Worm (Caenorhabditis elegans) whole organism, L1 larva: ENCODE data around the gene R160.13.

ENCODE experiments used
- C04F5.9 ChIP-seq: sonication (generic microtip); optimal IDR thresholded peaks from 2 replicates; lab custom pipeline; 2016; ENCODE audit warnings: missing genetic modification characterization, missing compliant biosample characterization
- aha-1 ChIP-seq: fragments of 150-350 bp; optimal IDR thresholded peaks from 2 replicates; lab custom pipeline; 2014; ENCODE audit warnings: missing biosample characterization, missing genetic modification characterization
- ceh-8 ChIP-seq: fragments of 200-800 bp; sonication (Bioruptor generic); optimal IDR thresholded peaks from 2 replicates; lab custom pipeline; 2018; ENCODE audit warnings: mild to moderate bottlenecking, missing genetic modification characterization, moderate library complexity, missing compliant biosample characterization
- ceh-90 ChIP-seq: sonication (generic microtip); optimal IDR thresholded peaks from 2 replicates; lab custom pipeline; 2016; ENCODE audit warnings: missing genetic modification characterization, missing compliant biosample characterization
- ces-1 ChIP-seq: fragments of 150-350 bp; optimal IDR thresholded peaks from 2 replicates; lab custom pipeline; 2014; ENCODE audit warnings: missing biosample characterization, missing genetic modification reagents, missing genetic modification characterization
- dpl-1 ChIP-seq, 3 experiments: fragments of 150-350 bp in 2 of 3; sonication (generic microtip) in 1 of 3; optimal IDR thresholded peaks; 2 replicates each; lab custom pipeline; 2014 to 2017; ENCODE audit warnings: missing biosample characterization in 3 of 3, missing genetic modification characterization in 3 of 3, missing genetic modification reagents in 3 of 3
- dsc-1 ChIP-seq: sonication (generic microtip); optimal IDR thresholded peaks from 2 replicates; lab custom pipeline; 2016; ENCODE audit warnings: mild to moderate bottlenecking, missing genetic modification characterization, missing compliant biosample characterization
- egl-13 ChIP-seq: sonication (generic microtip); optimal IDR thresholded peaks from 2 replicates; lab custom pipeline; 2016; ENCODE audit warnings: missing genotype, missing genetic modification reagents, missing genetic modification characterization, missing compliant biosample characterization
- elt-3 ChIP-seq, 6 experiments: fragments of 150-350 bp in 1 of 6; sonication (generic microtip); optimal IDR thresholded peaks; 2 replicates each; lab custom pipeline; 2017 to 2018; ENCODE audit warnings: missing biosample characterization in 6 of 6, missing genetic modification characterization in 6 of 6, inconsistent platforms in 1 of 6
- fkh-10 ChIP-seq: sonication (generic microtip); optimal IDR thresholded peaks from 2 replicates; lab custom pipeline; 2017; ENCODE audit warnings: missing biosample characterization, missing genetic modification reagents, missing genetic modification characterization
- fos-1 ChIP-seq: fragments of 150-350 bp; optimal IDR thresholded peaks from 2 replicates; lab custom pipeline; 2014; ENCODE audit warnings: missing biosample characterization, missing genetic modification characterization
- grh-1 ChIP-seq: fragments of 200-800 bp; sonication (Bioruptor generic); IDR thresholded peaks from 2 replicates; pipeline ENCODE4 v1.3.6; 2022; ENCODE audit warnings: missing genetic modification reagents, missing genetic modification characterization, missing compliant biosample characterization
- hlh-17 ChIP-seq: fragments of 200-800 bp; sonication (Bioruptor generic); optimal IDR thresholded peaks from 2 replicates; lab custom pipeline; 2018; ENCODE audit warnings: missing genetic modification characterization, mild to moderate bottlenecking, missing compliant biosample characterization, moderate library complexity, borderline replicate concordance
- irx-1 ChIP-seq: sonication (generic microtip); optimal IDR thresholded peaks from 2 replicates; lab custom pipeline; 2016; ENCODE audit warnings: missing genetic modification characterization, missing compliant biosample characterization
- lin-13 ChIP-seq: fragments of 150-350 bp; optimal IDR thresholded peaks from 2 replicates; lab custom pipeline; 2014; ENCODE audit warnings: missing biosample characterization, missing genetic modification reagents, missing genetic modification characterization
- lir-3 ChIP-seq: sonication (generic microtip); optimal IDR thresholded peaks from 2 replicates; lab custom pipeline; 2016; ENCODE audit warnings: mild to moderate bottlenecking, missing genetic modification characterization, moderate library complexity, missing compliant biosample characterization; ENCODE audit not compliant: poor library complexity
- mdl-1 ChIP-seq, 2 experiments: fragments of 150-350 bp; optimal IDR thresholded peaks; 2 replicates each; lab custom pipeline; 2014 to 2017; ENCODE audit warnings: missing biosample characterization in 2 of 2, missing genetic modification characterization in 2 of 2, inconsistent platforms in 1 of 2
- nhr-12 ChIP-seq: sonication (generic microtip); optimal IDR thresholded peaks from 2 replicates; lab custom pipeline; 2017; ENCODE audit warnings: missing biosample characterization, missing genetic modification characterization
- nhr-19 ChIP-seq: fragments of 200-800 bp; sonication (Bioruptor generic); conservative IDR thresholded peaks from 2 replicates; pipeline ENCODE4 v1.3.6; 2022; ENCODE audit warnings: missing genetic modification characterization, missing compliant biosample characterization
- nhr-20 ChIP-seq: sonication (generic microtip); optimal IDR thresholded peaks from 2 replicates; lab custom pipeline; 2016; ENCODE audit warnings: mild to moderate bottlenecking, missing genetic modification characterization, missing compliant biosample characterization
- nhr-237 ChIP-seq: fragments of 150-350 bp; optimal IDR thresholded peaks from 2 replicates; lab custom pipeline; 2014; ENCODE audit warnings: missing biosample characterization, missing genetic modification characterization
- nhr-84 ChIP-seq: sonication (generic microtip); optimal IDR thresholded peaks from 2 replicates; lab custom pipeline; 2017; ENCODE audit warnings: missing biosample characterization, missing genetic modification characterization
- nhr-85 ChIP-seq: sonication (generic microtip); peaks from one replicate; lab custom pipeline; 2016; ENCODE audit warnings: missing genetic modification characterization, inconsistent platforms, missing compliant biosample characterization
- nhr-90 ChIP-seq: sonication (generic microtip); optimal IDR thresholded peaks from 2 replicates; lab custom pipeline; 2016; ENCODE audit warnings: mild to moderate bottlenecking, missing genetic modification characterization, missing compliant biosample characterization; ENCODE audit not compliant: poor library complexity
- pag-3 ChIP-seq: sonication (generic microtip); optimal IDR thresholded peaks from 2 replicates; lab custom pipeline; 2017; ENCODE audit warnings: missing genetic modification characterization, mild to moderate bottlenecking, missing compliant biosample characterization, antibody characterized with exemption, borderline replicate concordance; ENCODE audit not compliant: insufficient read depth
- pax-3 ChIP-seq: fragments of 200-800 bp; sonication (Bioruptor generic); optimal IDR thresholded peaks from 2 replicates; lab custom pipeline; 2018; ENCODE audit warnings: mild to moderate bottlenecking, missing genetic modification characterization, moderate library complexity, missing compliant biosample characterization
- pqm-1 ChIP-seq: sonication (generic microtip); optimal IDR thresholded peaks from 3 replicates; lab custom pipeline; 2017; ENCODE audit warnings: missing biosample characterization, missing genetic modification characterization
- skn-1 ChIP-seq: fragments of 150-350 bp; optimal IDR thresholded peaks from 2 replicates; lab custom pipeline; 2014; ENCODE audit warnings: missing biosample characterization, missing genetic modification characterization
- snpc-4 ChIP-seq: fragments of 150-350 bp; optimal IDR thresholded peaks from 2 replicates; lab custom pipeline; 2014; ENCODE audit warnings: missing biosample characterization, missing genetic modification characterization
- snu-23 ChIP-seq: sonication (generic microtip); optimal IDR thresholded peaks from 2 replicates; lab custom pipeline; 2016; ENCODE audit warnings: missing genetic modification characterization, missing compliant biosample characterization
- tlp-1 ChIP-seq: fragments of 150-350 bp; optimal IDR thresholded peaks from 2 replicates; lab custom pipeline; 2014; ENCODE audit warnings: missing biosample characterization, missing genetic modification characterization
- unc-98 ChIP-seq: fragments of 200-800 bp; sonication (Bioruptor generic); IDR thresholded peaks from 2 replicates; pipeline ENCODE4 v1.3.6; 2022; ENCODE audit warnings: missing genetic modification characterization, missing compliant biosample characterization

Gene R160.13

DNA sequence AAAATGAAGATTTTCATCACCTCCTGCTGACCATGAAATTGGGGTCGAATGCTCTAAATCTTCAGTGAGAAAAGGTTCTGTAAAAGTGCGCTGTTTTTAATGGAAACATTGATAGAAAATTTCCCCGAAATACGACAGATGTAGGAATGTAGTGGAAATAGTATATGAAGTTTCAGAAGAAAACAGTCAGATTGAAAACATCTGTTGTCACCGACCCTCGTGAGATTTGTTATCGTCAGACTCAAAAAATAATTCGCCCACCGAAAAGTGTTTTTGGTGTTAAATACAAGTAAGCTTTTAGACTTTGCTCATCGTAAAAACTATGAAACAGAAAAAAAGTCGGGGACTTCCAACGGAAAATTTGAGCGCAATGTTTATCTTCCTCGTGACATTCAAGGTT is 6.4 kb downstream of the R160.13 start, which contains the start of gene F14H12.8:
Gene F14H12.8, minus strand, starts transcription at position 101 of the 400 bp plus-strand sequence.
- TF ChIP-seq ceh-90 = no peak
- TF ChIP-seq pag-3 (tag; lab: Kevin White, UChicago) = no peak
- no peak for TF ChIP-seq ces-1 (GFP tag; lab: Kevin White, UChicago)
- TF ChIP-seq fos-1 = no peak
- no peak for TF ChIP-seq nhr-19 (GFP tag; lab: Robert Waterston, UW)
- TF ChIP-seq pqm-1 (tag; lab: Kevin White, UChicago) = no peak
- no peak for TF ChIP-seq snu-23 (GFP tag; lab: Kevin White, UChicago)
- TF ChIP-seq dsc-1 (tag; lab: Kevin White, UChicago) = no peak
- no peak for TF ChIP-seq nhr-12 (tag; lab: Kevin White, UChicago)
- TF ChIP-seq lin-13 (GFP tag; lab: Kevin White, UChicago) = no peak
- no peak for TF ChIP-seq elt-3 (tag; optimal IDR thresholded peaks at IDR 0.05; lab: Kevin White, UChicago)
- no peak for TF ChIP-seq mdl-1 (tag; optimal IDR thresholded peaks at IDR 0.05; lab: Kevin White, UChicago)

DNA sequence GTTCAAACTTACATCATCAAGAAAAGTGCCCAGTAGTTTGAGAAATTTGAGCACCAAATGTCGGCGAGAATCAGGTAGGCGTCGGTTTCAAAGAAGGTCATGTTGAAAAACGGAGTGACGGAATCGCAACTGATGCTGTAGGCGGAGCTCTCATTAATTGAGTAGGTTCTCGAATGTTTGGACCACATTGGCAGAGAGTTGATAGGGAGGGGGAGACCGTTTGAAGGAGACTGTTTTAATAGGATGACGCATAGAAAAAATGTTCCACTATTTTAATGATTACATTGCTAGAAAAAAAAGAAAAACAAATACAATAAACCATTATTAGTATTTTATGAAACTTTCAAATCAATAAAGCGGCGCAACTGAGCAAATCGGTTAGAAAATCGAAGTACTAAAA is 8.1 kb downstream of the R160.13 start, which contains the start of gene F14H12.17:
Gene F14H12.17, minus strand, starts transcription at position 101 of the 400 bp plus-strand sequence.
- TF ChIP-seq C04F5.9 (tag; lab: Kevin White, UChicago) = no peak
- TF ChIP-seq, all 84 proteins: peak for 0

DNA sequence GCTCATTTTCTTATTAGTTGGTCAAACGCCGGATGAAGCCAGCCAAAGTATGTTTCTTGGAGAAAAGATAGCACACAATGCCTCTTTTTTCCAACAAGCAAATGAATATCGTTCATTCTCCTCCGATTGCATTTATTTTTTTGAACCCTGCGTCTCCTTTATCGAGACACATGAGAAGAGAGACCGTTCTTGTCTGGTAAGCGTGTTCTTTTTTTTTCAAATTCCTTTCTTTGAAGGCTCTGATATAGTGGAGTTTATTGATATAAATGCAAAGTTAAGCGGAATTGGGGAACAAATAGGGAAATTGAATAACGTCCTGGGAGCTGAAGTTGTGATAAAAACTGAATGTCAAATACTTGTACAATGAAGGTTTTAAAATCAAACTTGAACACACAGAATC is 8.8 kb downstream of the R160.13 start, which contains the start of gene F14H12.7:
Gene F14H12.7, minus strand, starts transcription at position 101 of the 400 bp plus-strand sequence.
- TF ChIP-seq dsc-1 (tag; lab: Kevin White, UChicago) (no peak), irx-1 (tag; lab: Kevin White, UChicago) (no peak), egl-13 (tag; lab: Kevin White, UChicago) (no peak), elt-3 (tag; optimal IDR thresholded peaks at IDR 0.05; lab: Kevin White, UChicago) (no peak), nhr-84 (no peak), lir-3 (tag; lab: Kevin White, UChicago) (no peak), pax-3 (no peak), fkh-10 (GFP tag; lab: Kevin White, UChicago) (no peak), nhr-20 (tag; lab: Kevin White, UChicago) (no peak), hlh-17 (GFP tag; lab: Kevin White, UChicago) (no peak), mdl-1 (tag; optimal IDR thresholded peaks at IDR 0.05; lab: Kevin White, UChicago) (no peak), nhr-237 (tag; lab: Kevin White, UChicago) (no peak), grh-1 (GFP tag; lab: Robert Waterston, UW) (no peak), skn-1 (no peak), dpl-1 (GFP tag; optimal IDR thresholded peaks at IDR 0.05; lab: Kevin White, UChicago) (no peak), tlp-1 (no peak)
- TF ChIP-seq, all 84 proteins: peak for 0

DNA sequence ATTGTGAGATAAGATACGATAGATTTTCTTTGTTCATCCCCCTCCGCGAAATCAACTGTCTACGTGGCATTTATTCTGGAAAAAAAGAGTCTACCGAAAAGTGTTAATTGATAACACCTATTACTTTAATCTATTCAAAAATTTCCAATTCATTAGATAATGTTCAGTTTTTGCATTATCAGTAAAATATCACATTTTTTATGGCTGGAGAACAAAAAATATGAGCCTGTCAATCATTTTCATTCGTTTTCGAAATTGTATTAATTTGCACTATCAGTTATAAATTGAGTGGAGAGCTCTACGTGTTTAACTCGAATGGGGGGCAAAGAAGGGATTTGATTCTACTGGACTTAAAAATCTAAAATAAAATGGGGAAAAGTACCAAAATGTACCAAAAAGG is 12.3 kb downstream of the R160.13 start:
- no peak for TF ChIP-seq snpc-4 (tag; lab: Kevin White, UChicago)
- TF ChIP-seq unc-98 = no peak
- no peak for TF ChIP-seq egl-13 (tag; lab: Kevin White, UChicago)
- no peak for TF ChIP-seq aha-1 (tag; lab: Kevin White, UChicago)
- no peak for TF ChIP-seq nhr-90 (tag; lab: Kevin White, UChicago)

DNA sequence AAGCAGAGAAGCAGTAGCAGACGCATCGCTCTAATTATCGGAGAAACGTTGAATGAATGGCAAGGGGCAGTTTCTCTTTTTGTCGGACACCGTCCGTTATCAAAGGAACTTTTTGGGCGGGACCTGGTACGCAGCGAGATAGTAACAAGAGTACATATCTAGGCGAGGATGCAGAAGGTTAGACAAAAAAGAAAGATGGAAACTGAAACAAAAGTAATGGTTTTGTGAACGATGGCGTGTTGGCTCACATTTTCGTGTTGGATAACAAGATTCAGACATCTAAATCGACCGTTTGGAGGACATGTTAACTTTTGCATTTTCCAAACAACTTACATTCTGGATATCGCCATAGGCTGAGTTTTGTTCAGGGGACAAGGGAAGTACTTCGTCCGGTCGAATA is 13.8 kb downstream of the R160.13 start, which contains the start of gene F14H12.6:
Gene F14H12.6, minus strand, starts transcription at position 101 of the 400 bp plus-strand sequence.
- TF ChIP-seq nhr-85 (tag; lab: Kevin White, UChicago) (no peak), nhr-90 (tag; lab: Kevin White, UChicago) (no peak), snpc-4 (tag; lab: Kevin White, UChicago) (no peak), ceh-8 (GFP tag; lab: Kevin White, UChicago) (no peak)
